Worm (Caenorhabditis elegans) whole organism, L3 larva: ENCODE results near the gene lntl-1.

ENCODE experiments used
- egl-5 ChIP-seq: fragments of 150-350 bp; optimal IDR thresholded peaks from 2 replicates; lab custom pipeline; 2017; ENCODE audit warnings: missing biosample characterization, missing genetic modification reagents, missing genetic modification characterization, inconsistent platforms
- fos-1 ChIP-seq: fragments of 150-350 bp; optimal IDR thresholded peaks from 2 replicates; lab custom pipeline; 2014; ENCODE audit warnings: missing biosample characterization, missing genetic modification characterization
- snpc-4 ChIP-seq: fragments of 150-350 bp; optimal IDR thresholded peaks from 2 replicates; lab custom pipeline; 2014; ENCODE audit warnings: missing biosample characterization, missing genetic modification characterization

DNA sequence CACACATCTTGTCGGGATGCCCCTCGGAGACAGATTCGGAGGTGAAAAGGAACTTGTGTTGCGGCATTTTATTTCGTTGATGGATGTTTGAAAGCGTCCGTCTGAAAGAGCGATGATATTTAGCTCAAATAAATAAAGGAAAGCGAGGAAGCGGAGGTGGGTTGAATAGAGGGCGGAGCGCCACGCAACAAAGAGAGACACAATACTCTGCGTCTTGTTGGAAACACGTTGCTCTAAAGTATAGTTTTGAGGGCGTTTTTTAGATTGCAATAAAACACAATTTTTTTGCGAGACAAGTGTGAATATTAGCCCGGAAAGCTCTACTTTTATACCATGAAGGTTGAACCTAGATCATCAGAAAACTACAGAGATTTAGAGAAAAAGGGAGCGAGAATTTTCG, 39.4 kb upstream of the lntl-1 start, which contains the start of gene sams-4:
- no peak for TF ChIP-seq snpc-4
- no peak for TF ChIP-seq egl-5 (tag; lab: Kevin White, UChicago)
- no peak for TF ChIP-seq fos-1 (tag; lab: Kevin White, UChicago)
